Worm (Caenorhabditis elegans): ENCODE results near the gene lea-1.
A peak's percentile ranks its signal among the peaks of the same experiment; 100 is the strongest.

Gene lea-1

ce11 chrV:9985227-9985864 is 26.4 kb upstream of the lea-1 start:
- TF ChIP-seq dpl-1 (GFP tag; optimal IDR thresholded peaks at IDR 0.05), result no peak
- no peak for TF ChIP-seq daf-12 (tag; optimal IDR thresholded peaks at IDR 0.05)
- peak in 1 of 2 experiments; percentile 97 for TF ChIP-seq unc-62 (GFP tag; optimal IDR thresholded peaks at IDR 0.05 in 1 of 2)
- TF ChIP-seq unc-62 (tag; optimal IDR thresholded peaks at IDR 0.05), result no peak
- TF ChIP-seq nhr-11 (tag; optimal IDR thresholded peaks at IDR 0.05), result peak; percentile 21
- TF ChIP-seq F26F4.8 (GFP tag; conservative IDR thresholded peaks at IDR 0.05), result no peak
- TF ChIP-seq daf-19 (GFP tag; conservative IDR thresholded peaks at IDR 0.05), result no peak
- no peak for TF ChIP-seq lim-7 (GFP tag; IDR thresholded peaks at IDR 0.05)
- TF ChIP-seq ceh-32 (tag; optimal IDR thresholded peaks at IDR 0.05; ENCODE audit: poor library complexity), result no peak
- no peak for TF ChIP-seq unc-39 (tag; optimal IDR thresholded peaks at IDR 0.05)
- no peak for TF ChIP-seq saeg-2 (GFP tag; IDR thresholded peaks at IDR 0.05)
- peak; percentile 11 for TF ChIP-seq hlh-11 (tag; optimal IDR thresholded peaks at IDR 0.05)
- no peak for TF ChIP-seq ces-1 (GFP tag; optimal IDR thresholded peaks at IDR 0.05)
- no peak for TF ChIP-seq R02D3.7 (tag; optimal IDR thresholded peaks at IDR 0.05)
- no peak for TF ChIP-seq ama-1 (optimal IDR thresholded peaks at IDR 0.05)
- no peak for TF ChIP-seq ztf-7 (tag; optimal IDR thresholded peaks at IDR 0.05)

ce11 chrV:9986177-9986576 is 25.5 kb upstream of the lea-1 start, which contains the start of gene rmd-2:
Gene rmd-2, minus strand, starts transcription at chrV:9986277.
- TF ChIP-seq nhr-237 (tag; optimal IDR thresholded peaks at IDR 0.05) (no peak), hmg-1.1 (GFP tag; IDR thresholded peaks at IDR 0.05) (no peak), hlh-11 (tag; optimal IDR thresholded peaks at IDR 0.05) (peak; percentile 28), zip-11 (GFP tag; IDR thresholded peaks at IDR 0.05) (no peak)

ce11 chrV:9987688-9988087 is 24.0 kb upstream of the lea-1 start, which contains the start of gene C27H6.8:
Gene C27H6.8, minus strand, starts transcription at chrV:9987788.
- TF ChIP-seq mdl-1 (tag; optimal IDR thresholded peaks at IDR 0.05), result no peak
- no peak for TF ChIP-seq nhr-237 (tag; optimal IDR thresholded peaks at IDR 0.05)
- TF ChIP-seq pha-4 (GFP tag; IDR thresholded peaks at IDR 0.05), result no peak
- no peak for TF ChIP-seq pha-4 (tag; optimal IDR thresholded peaks at IDR 0.05)
- no peak for TF ChIP-seq F10B5.3 (tag; optimal IDR thresholded peaks at IDR 0.05)
- TF ChIP-seq lin-39 (tag; optimal IDR thresholded peaks at IDR 0.05), result no peak
- TF ChIP-seq hlh-30 (tag; optimal IDR thresholded peaks at IDR 0.05; ENCODE audit: insufficient read depth), result no peak
- TF ChIP-seq ces-1 (GFP tag; optimal IDR thresholded peaks at IDR 0.05), result no peak

- TF ChIP-seq hmg-1.1 (GFP tag; IDR thresholded peaks at IDR 0.05) (no peak), aha-1 (tag) (peak; percentile 70)
These were observed 20.1 kb upstream of the lea-1 start, which contains the start of the genes rde-1 and trpp-6 for ce11 chrV:9991610-9992009. Gene rde-1, minus strand, starts transcription at chrV:9991642. Gene trpp-6, plus strand, starts transcription at chrV:9991895.

- no peak for TF ChIP-seq dmd-6 (GFP tag; IDR thresholded peaks at IDR 0.05)
- no peak for TF ChIP-seq fkh-10 (GFP tag; optimal IDR thresholded peaks at IDR 0.05)
- TF ChIP-seq zfp-3 (GFP tag; conservative IDR thresholded peaks at IDR 0.05), result no peak
- no peak for TF ChIP-seq set-16 (GFP tag; IDR thresholded peaks at IDR 0.05)
- TF ChIP-seq madf-5 (GFP tag; IDR thresholded peaks at IDR 0.05), result no peak
- TF ChIP-seq tag-97 (GFP tag; IDR thresholded peaks at IDR 0.05), result no peak
- TF ChIP-seq lin-29 (GFP tag; IDR thresholded peaks at IDR 0.05), result no peak
- TF ChIP-seq Y75B8A.6 (GFP tag; IDR thresholded peaks at IDR 0.05), result no peak
- no peak for TF ChIP-seq duxl-1 (tag; optimal IDR thresholded peaks at IDR 0.05; ENCODE audit: poor library complexity)
- no peak for TF ChIP-seq nhr-237 (tag; optimal IDR thresholded peaks at IDR 0.05)
- no peak for TF ChIP-seq zip-2 (tag; optimal IDR thresholded peaks at IDR 0.05)
- no peak for TF ChIP-seq pha-4 (GFP tag; IDR thresholded peaks at IDR 0.05)
- no peak for TF ChIP-seq pha-4 (tag; optimal IDR thresholded peaks at IDR 0.05)
- TF ChIP-seq snpc-1.2 (GFP tag; IDR thresholded peaks at IDR 0.05), result no peak
- no peak for TF ChIP-seq hlh-11 (tag; optimal IDR thresholded peaks at IDR 0.05)
- TF ChIP-seq tra-1 (GFP tag; IDR thresholded peaks at IDR 0.05), result no peak
- no peak for TF ChIP-seq unc-62 (GFP tag; optimal IDR thresholded peaks at IDR 0.05 in 1 of 2)
- TF ChIP-seq unc-62 (tag; optimal IDR thresholded peaks at IDR 0.05), result no peak
- TF ChIP-seq dmd-8 (GFP tag; IDR thresholded peaks at IDR 0.05), result no peak
- no peak for TF ChIP-seq daf-16 (GFP tag; optimal IDR thresholded peaks at IDR 0.05)
- TF ChIP-seq daf-16 (tag; optimal IDR thresholded peaks at IDR 0.05), result no peak
- no peak for TF ChIP-seq jun-1 (tag; optimal IDR thresholded peaks at IDR 0.05)
These were observed 15.9 kb upstream of the lea-1 start, which contains the start of gene K08H10.6 for ce11 chrV:9995791-9996190. Gene K08H10.6, minus strand, starts transcription at chrV:9995891.

Measured in whole organism, L4 larva.